Worm (Caenorhabditis elegans) whole organism, young adult: Measurements from ENCODE around the gene gid-2.

Experiments used
- attf-6 ChIP-seq: fragments of 200-800 bp; sonication (Bioruptor generic); IDR thresholded peaks from 2 replicates; pipeline ENCODE4 v1.3.6; 2022; ENCODE audit warnings: missing genetic modification reagents, missing genetic modification characterization, missing compliant biosample characterization
- hrde-1 ChIP-seq: sonication (generic microtip); optimal IDR thresholded peaks from 2 replicates; lab custom pipeline; 2016; ENCODE audit warnings: missing genetic modification characterization, mild to moderate bottlenecking, missing compliant biosample characterization, moderate library complexity, missing genotype, missing genetic modification reagents, borderline replicate concordance
- lir-1 ChIP-seq: fragments of 200-800 bp; sonication (Bioruptor generic); conservative IDR thresholded peaks from 2 replicates; pipeline ENCODE4 v1.3.6; 2022; ENCODE audit warnings: missing genetic modification reagents, missing genetic modification characterization, missing compliant biosample characterization
- pha-4 ChIP-seq: fragments of 150-350 bp; sonication (generic microtip); optimal IDR thresholded peaks from 2 replicates; lab custom pipeline; 2014; ENCODE audit warnings: missing biosample characterization, missing genetic modification reagents, missing genetic modification characterization
- sea-2 ChIP-seq: fragments of 200-800 bp; sonication (Bioruptor generic); IDR thresholded peaks from 2 replicates; pipeline ENCODE4 v1.3.6; 2022; ENCODE audit warnings: missing genetic modification characterization, missing compliant biosample characterization

ce11 chrX:2386922-2387566 lies 51.7 kb downstream of the gid-2 start:
- TF ChIP-seq sea-2 (GFP tag; lab: Robert Waterston, UW) = no peak
- TF ChIP-seq pha-4 (tag; lab: Kevin White, UChicago) = no peak
- no peak for TF ChIP-seq attf-6 (GFP tag; lab: Robert Waterston, UW)
- TF ChIP-seq hrde-1 (tag; lab: Kevin White, UChicago) = no peak
- no peak for TF ChIP-seq lir-1
